Worm (Caenorhabditis elegans): ENCODE measurements around the gene sax-1.

- no peak for TF ChIP-seq nhr-76 (tag; optimal IDR thresholded peaks at IDR 0.05)
- TF ChIP-seq snpc-4 (tag; optimal IDR thresholded peaks at IDR 0.05): no peak
- no peak for TF ChIP-seq ces-1 (GFP tag; optimal IDR thresholded peaks at IDR 0.05)
- TF ChIP-seq unc-62 (GFP tag; optimal IDR thresholded peaks at IDR 0.05): peak; percentile 71
- no peak for TF ChIP-seq lin-13 (tag; optimal IDR thresholded peaks at IDR 0.05)
- TF ChIP-seq blmp-1 (tag; optimal IDR thresholded peaks at IDR 0.05): no peak
- TF ChIP-seq nhr-12 (tag; optimal IDR thresholded peaks at IDR 0.05): no peak
- no peak for TF ChIP-seq mls-2 (tag; optimal IDR thresholded peaks at IDR 0.05)
- TF ChIP-seq nhr-28 (tag; optimal IDR thresholded peaks at IDR 0.05): no peak
- TF ChIP-seq ceh-83 (GFP tag; optimal IDR thresholded peaks at IDR 0.05): no peak
These were observed 33.1 kb upstream of the sax-1 start for ce11 chrX:3683060-3683459.

Measured in whole organism, mixed stage, embryonic.